Worm (Caenorhabditis elegans) whole organism, L1 larva: ENCODE data around the gene ard-1.

Experiments used
- blmp-1 ChIP-seq: fragments of 150-350 bp; optimal IDR thresholded peaks from 2 replicates; lab custom pipeline; 2014; ENCODE audit warnings: missing biosample characterization, missing genetic modification characterization
- egl-27 ChIP-seq, 2 experiments: fragments of 150-350 bp in 1 of 2; sonication (generic microtip); optimal IDR thresholded peaks; 3 replicates each; lab custom pipeline; 2017 to 2018; ENCODE audit warnings: missing biosample characterization in 2 of 2, missing genetic modification characterization in 2 of 2, missing genetic modification reagents in 2 of 2
- elt-2 ChIP-seq: sonication (generic microtip); optimal IDR thresholded peaks from 2 replicates; lab custom pipeline; 2016; ENCODE audit warnings: missing genetic modification characterization, mild to moderate bottlenecking, inconsistent platforms, missing compliant biosample characterization, missing genetic modification reagents
- elt-3 ChIP-seq, 6 experiments: fragments of 150-350 bp in 1 of 6; sonication (generic microtip); optimal IDR thresholded peaks; 2 replicates each; lab custom pipeline; 2017 to 2018; ENCODE audit warnings: missing biosample characterization in 6 of 6, missing genetic modification characterization in 6 of 6, inconsistent platforms in 1 of 6
- fkh-10 ChIP-seq: sonication (generic microtip); optimal IDR thresholded peaks from 2 replicates; lab custom pipeline; 2017; ENCODE audit warnings: missing biosample characterization, missing genetic modification reagents, missing genetic modification characterization
- lsy-2 ChIP-seq, 2 experiments: fragments of 150-350 bp; optimal IDR thresholded peaks; 2 replicates each; lab custom pipeline; 2014; ENCODE audit warnings: missing biosample characterization in 2 of 2, missing genetic modification characterization in 2 of 2
- nhr-237 ChIP-seq: fragments of 150-350 bp; optimal IDR thresholded peaks from 2 replicates; lab custom pipeline; 2014; ENCODE audit warnings: missing biosample characterization, missing genetic modification characterization
- unc-62 ChIP-seq: fragments of 150-350 bp; optimal IDR thresholded peaks from 2 replicates; lab custom pipeline; 2014; ENCODE audit warnings: missing biosample characterization, missing genetic modification reagents, missing genetic modification characterization

DNA sequence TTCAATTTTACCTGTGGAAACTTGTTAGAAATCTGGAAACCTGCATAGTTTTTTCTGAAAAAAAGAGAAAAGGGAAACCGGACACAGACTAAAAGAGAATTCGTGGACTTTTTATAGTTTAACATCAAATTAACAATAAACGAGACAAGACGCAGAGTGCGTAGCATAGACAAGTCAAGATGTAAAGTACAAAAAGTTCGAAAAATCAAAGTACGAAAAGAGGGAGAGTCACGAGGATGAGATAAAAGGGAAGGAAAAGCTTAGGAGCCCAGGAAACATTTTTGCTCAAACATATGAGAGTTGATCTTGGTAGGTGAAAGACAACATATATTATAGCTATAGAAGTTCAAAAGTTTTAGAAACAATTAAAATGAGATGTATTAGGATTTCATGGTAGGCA lies 33.3 kb upstream of the ard-1 start, which contains the start of gene M7.12:
- TF ChIP-seq unc-62 (GFP tag; lab: Kevin White, UChicago) (no peak), nhr-237 (no peak), egl-27 (tag; optimal IDR thresholded peaks at IDR 0.05; lab: Kevin White, UChicago) (no peak), elt-3 (tag; optimal IDR thresholded peaks at IDR 0.05; lab: Kevin White, UChicago) (no peak), blmp-1 (no peak), elt-2 (no peak), lsy-2 (tag; optimal IDR thresholded peaks at IDR 0.05; lab: Kevin White, UChicago) (peak in 1 of 2 experiments; percentile 12), fkh-10 (GFP tag; lab: Kevin White, UChicago) (no peak)
